Fruit fly (Drosophila melanogaster) whole organism, embryonic: ENCODE results near the gene CG8135.

Source experiments
- ATbp ChIP-seq: fragments of 200-800 bp; sonication (Bioruptor generic); optimal IDR thresholded peaks from 2 replicates; lab custom pipeline; 2017; ENCODE audit warnings: missing biosample characterization, mild to moderate bottlenecking, missing genetic modification characterization, missing genetic modification reagents
- Atf3 ChIP-seq: fragments of 200-800 bp; sonication (Bioruptor generic); optimal IDR thresholded peaks from 3 replicates; lab custom pipeline; 2016; ENCODE audit warnings: missing biosample characterization, missing genetic modification characterization
- B-H2 ChIP-seq: fragments of 200-800 bp; sonication (Bioruptor generic); optimal IDR thresholded peaks from 2 replicates; lab custom pipeline; 2018; ENCODE audit warnings: missing biosample characterization, mild to moderate bottlenecking, missing genetic modification characterization
- BEAF-32 ChIP-seq: fragments of 200-800 bp; sonication (Bioruptor generic); optimal IDR thresholded peaks from 3 replicates; lab custom pipeline; 2017; ENCODE audit warnings: missing biosample characterization, missing genetic modification characterization, mild to moderate bottlenecking, moderate library complexity, missing genetic modification reagents
- CG10274 ChIP-seq: fragments of 200-800 bp; sonication (Bioruptor generic); optimal IDR thresholded peaks from 3 replicates; lab custom pipeline; 2017; ENCODE audit warnings: missing biosample characterization, mild to moderate bottlenecking, missing genetic modification characterization
- CG10321 ChIP-seq: fragments of 200-800 bp; sonication (Bioruptor generic); IDR thresholded peaks from 2 replicates; pipeline ENCODE4 v1.3.6; 2022; ENCODE audit warnings: missing biosample characterization, missing genetic modification characterization
- CG10366 ChIP-seq: fragments of 200-800 bp; sonication (Bioruptor generic); IDR thresholded peaks from 2 replicates; pipeline ENCODE4 v1.3.6; 2022; ENCODE audit warnings: missing biosample characterization, missing genetic modification characterization
- CG12391 ChIP-seq: fragments of 200-800 bp; sonication (Bioruptor generic); optimal IDR thresholded peaks from 3 replicates; lab custom pipeline; 2018; ENCODE audit warnings: missing biosample characterization, mild to moderate bottlenecking, missing genetic modification characterization, moderate library complexity
- CG13775 ChIP-seq: fragments of 200-800 bp; sonication (Bioruptor generic); optimal IDR thresholded peaks from 3 replicates; lab custom pipeline; 2017; ENCODE audit warnings: missing biosample characterization, mild to moderate bottlenecking, missing genetic modification characterization
- CG14050 ChIP-seq: fragments of 200-800 bp; sonication (Bioruptor generic); IDR thresholded peaks from 3 replicates; pipeline ENCODE4 v1.3.6; 2022; ENCODE audit warnings: missing biosample characterization, missing genetic modification characterization
- CG15269 ChIP-seq: fragments of 200-800 bp; sonication (Bioruptor generic); optimal IDR thresholded peaks from 2 replicates; lab custom pipeline; 2018; ENCODE audit warnings: missing biosample characterization, mild to moderate bottlenecking, missing genetic modification characterization, moderate library complexity
- CG15479 ChIP-seq: fragments of 200-800 bp; sonication (Bioruptor generic); optimal IDR thresholded peaks from 3 replicates; lab custom pipeline; 2019; ENCODE audit warnings: missing biosample characterization, mild to moderate bottlenecking, missing genetic modification characterization, moderate library complexity
- CG15601 ChIP-seq: fragments of 200-800 bp; sonication (Bioruptor generic); optimal IDR thresholded peaks from 3 replicates; lab custom pipeline; 2019; ENCODE audit warnings: missing biosample characterization, mild to moderate bottlenecking, missing genetic modification characterization, moderate library complexity
- CG16779 ChIP-seq: fragments of 200-800 bp; sonication (Bioruptor generic); IDR thresholded peaks from 2 replicates; pipeline ENCODE4 v1.3.6; 2022; ENCODE audit warnings: missing biosample characterization, missing genetic modification characterization
- CG16813 ChIP-seq: fragments of 200-800 bp; sonication (Bioruptor generic); IDR thresholded peaks from 3 replicates; pipeline ENCODE4 v1.3.6; 2022; ENCODE audit warnings: missing biosample characterization, missing genetic modification characterization; ENCODE audit not compliant: partially characterized antibody
- CG17568 ChIP-seq: fragments of 200-800 bp; sonication (Bioruptor generic); optimal IDR thresholded peaks from 2 replicates; lab custom pipeline; 2018; ENCODE audit warnings: missing biosample characterization, mild to moderate bottlenecking, missing genetic modification characterization, moderate library complexity
- CG18764 ChIP-seq: fragments of 200-800 bp; sonication (Bioruptor generic); optimal IDR thresholded peaks from 3 replicates; lab custom pipeline; 2016; ENCODE audit warnings: missing biosample characterization, missing genetic modification characterization
- CG2116 ChIP-seq: fragments of 200-800 bp; sonication (Bioruptor generic); optimal IDR thresholded peaks from 3 replicates; lab custom pipeline; 2018; ENCODE audit warnings: missing biosample characterization, mild to moderate bottlenecking, missing genetic modification characterization
- CG2678 ChIP-seq: fragments of 200-800 bp; sonication (Bioruptor generic); optimal IDR thresholded peaks from 3 replicates; lab custom pipeline; 2019; ENCODE audit warnings: missing biosample characterization, mild to moderate bottlenecking, missing genetic modification characterization, moderate library complexity
- CG30403 ChIP-seq: fragments of 200-800 bp; sonication (Bioruptor generic); optimal IDR thresholded peaks from 3 replicates; lab custom pipeline; 2016; ENCODE audit warnings: missing biosample characterization, missing genetic modification characterization
- CG4707 ChIP-seq: fragments of 200-800 bp; sonication (Bioruptor generic); optimal IDR thresholded peaks from 2 replicates; lab custom pipeline; 2018; ENCODE audit warnings: missing biosample characterization, mild to moderate bottlenecking, missing genetic modification characterization, moderate library complexity
- CG6175 ChIP-seq: fragments of 200-800 bp; sonication (Bioruptor generic); IDR thresholded peaks from 3 replicates; pipeline ENCODE4 v1.3.6; 2022; ENCODE audit warnings: missing biosample characterization, missing genetic modification characterization
- CG6791 ChIP-seq: fragments of 200-800 bp; sonication (Bioruptor generic); IDR thresholded peaks from 3 replicates; pipeline ENCODE4 v1.3.6; 2022; ENCODE audit warnings: missing biosample characterization, missing genetic modification characterization; ENCODE audit not compliant: partially characterized antibody
- CG6813 ChIP-seq: fragments of 200-800 bp; sonication (Bioruptor generic); optimal IDR thresholded peaks from 2 replicates; lab custom pipeline; 2017; ENCODE audit warnings: missing biosample characterization, missing genetic modification characterization, mild to moderate bottlenecking, moderate library complexity, missing genetic modification reagents
- Camta ChIP-seq: fragments of 200-800 bp; sonication (Bioruptor generic); optimal IDR thresholded peaks from 2 replicates; lab custom pipeline; 2016; ENCODE audit warnings: missing biosample characterization, missing genetic modification characterization
- D ChIP-seq, 2 experiments: fragments of 200-800 bp in 1 of 2; fragments of >200 bp in 1 of 2; sonication (Bioruptor generic) in 1 of 2; optimal IDR thresholded peaks; 2 replicates in 1 of 2; 3 replicates in 1 of 2; lab custom pipeline; 2017; ENCODE audit warnings: mild to moderate bottlenecking in 1 of 2, missing biosample characterization in 1 of 2, missing genetic modification characterization in 1 of 2, missing genetic modification reagents in 1 of 2
- HmgZ ChIP-seq: fragments of 200-800 bp; sonication (Bioruptor generic); optimal IDR thresholded peaks from 2 replicates; lab custom pipeline; 2018; ENCODE audit warnings: missing biosample characterization, mild to moderate bottlenecking, missing genetic modification characterization
- Hmr ChIP-seq: fragments of 200-800 bp; sonication (Bioruptor generic); optimal IDR thresholded peaks from 3 replicates; lab custom pipeline; 2017; ENCODE audit warnings: mild to moderate bottlenecking, missing biosample characterization, missing genetic modification reagents, missing genetic modification characterization
- NFAT ChIP-seq: fragments of 200-800 bp; sonication (Bioruptor generic); IDR thresholded peaks from 2 replicates; pipeline ENCODE4 v1.3.6; 2022; ENCODE audit warnings: missing biosample characterization, missing genetic modification characterization
- NK7.1 ChIP-seq: fragments of 200-800 bp; sonication (Bioruptor generic); optimal IDR thresholded peaks from 3 replicates; lab custom pipeline; 2016; ENCODE audit warnings: missing biosample characterization, missing genetic modification characterization
- Spps ChIP-seq: fragments of 200-800 bp; sonication (Bioruptor generic); optimal IDR thresholded peaks from 2 replicates; lab custom pipeline; 2018; ENCODE audit warnings: missing biosample characterization, mild to moderate bottlenecking, missing genetic modification characterization
- TFAM ChIP-seq: fragments of 200-800 bp; sonication (Bioruptor generic); optimal IDR thresholded peaks from 2 replicates; lab custom pipeline; 2017; ENCODE audit warnings: missing biosample characterization, missing genetic modification characterization, inconsistent platforms
- YL-1 ChIP-seq: fragments of 200-800 bp; sonication (Bioruptor generic); optimal IDR thresholded peaks from 3 replicates; lab custom pipeline; 2017; ENCODE audit warnings: missing biosample characterization, mild to moderate bottlenecking, missing genetic modification characterization
- ab ChIP-seq: fragments of 200-800 bp; sonication (Bioruptor generic); optimal IDR thresholded peaks from 2 replicates; lab custom pipeline; 2016; ENCODE audit warnings: missing biosample characterization, missing genetic modification characterization
- amos ChIP-seq: fragments of 200-800 bp; sonication (Bioruptor generic); IDR thresholded peaks from 2 replicates; pipeline ENCODE4 v1.3.6; 2022; ENCODE audit warnings: missing biosample characterization, missing genetic modification characterization; ENCODE audit not compliant: partially characterized antibody
- caup ChIP-seq: fragments of 200-800 bp; sonication (Bioruptor generic); optimal IDR thresholded peaks from 3 replicates; lab custom pipeline; 2017; ENCODE audit warnings: missing biosample characterization, mild to moderate bottlenecking, missing genetic modification characterization, moderate library complexity; ENCODE audit not compliant: severe bottlenecking
- dati ChIP-seq: fragments of 200-800 bp; sonication (Bioruptor generic); IDR thresholded peaks from 2 replicates; pipeline ENCODE4 v1.3.6; 2022; ENCODE audit warnings: missing biosample characterization, missing genetic modification characterization
- ewg ChIP-seq: fragments of 200-800 bp; sonication (Bioruptor generic); optimal IDR thresholded peaks from 3 replicates; lab custom pipeline; 2017; ENCODE audit warnings: mild to moderate bottlenecking, missing biosample characterization, missing genetic modification reagents, missing genetic modification characterization
- eyg ChIP-seq: fragments of 200-800 bp; sonication (Bioruptor generic); optimal IDR thresholded peaks from 3 replicates; lab custom pipeline; 2016; ENCODE audit warnings: missing biosample characterization, missing genetic modification characterization
- gcm2 ChIP-seq: fragments of 200-800 bp; sonication (Bioruptor generic); optimal IDR thresholded peaks from 2 replicates; lab custom pipeline; 2016; ENCODE audit warnings: missing biosample characterization, missing genetic modification characterization
- gt ChIP-seq: fragments of 200-800 bp; sonication (Bioruptor generic); IDR thresholded peaks from 2 replicates; pipeline ENCODE4 v1.3.6; 2022; ENCODE audit warnings: missing biosample characterization, missing genetic modification characterization
- ken ChIP-seq: fragments of 200-800 bp; sonication (Bioruptor generic); IDR thresholded peaks from 3 replicates; pipeline ENCODE4 v1.3.6; 2022; ENCODE audit warnings: missing biosample characterization, missing genetic modification characterization
- nmo ChIP-seq: fragments of 200-800 bp; sonication (Bioruptor generic); optimal IDR thresholded peaks from 2 replicates; lab custom pipeline; 2018; ENCODE audit warnings: missing biosample characterization, mild to moderate bottlenecking, missing genetic modification characterization, moderate library complexity
- pnt ChIP-seq: fragments of 200-800 bp; sonication (Bioruptor generic); optimal IDR thresholded peaks from 3 replicates; lab custom pipeline; 2016; ENCODE audit warnings: missing biosample characterization, missing genetic modification characterization
- schlank ChIP-seq: fragments of 200-800 bp; sonication (Bioruptor generic); optimal IDR thresholded peaks from 2 replicates; lab custom pipeline; 2018; ENCODE audit warnings: missing biosample characterization, mild to moderate bottlenecking, missing genetic modification characterization
- tin ChIP-seq: fragments of 200-800 bp; sonication (Bioruptor generic); optimal IDR thresholded peaks from 3 replicates; lab custom pipeline; 2016; ENCODE audit warnings: missing biosample characterization, missing genetic modification characterization
- trem ChIP-seq: fragments of 200-800 bp; optimal IDR thresholded peaks from 3 replicates; lab custom pipeline; 2019; ENCODE audit warnings: missing biosample characterization, mild to moderate bottlenecking, missing genetic modification characterization, moderate library complexity
- tup ChIP-seq: fragments of 200-800 bp; sonication (Bioruptor generic); optimal IDR thresholded peaks from 2 replicates; lab custom pipeline; 2016; ENCODE audit warnings: missing biosample characterization, mild to moderate bottlenecking, missing genetic modification characterization, moderate library complexity
- twi ChIP-seq: fragments of 200-800 bp; optimal IDR thresholded peaks from 2 replicates; lab custom pipeline; 2019; ENCODE audit warnings: missing biosample characterization, mild to moderate bottlenecking, missing genetic modification characterization, moderate library complexity
- usp ChIP-seq: fragments of >200 bp; optimal IDR thresholded peaks from 2 replicates; lab custom pipeline; 2017; ENCODE audit warnings: missing biosample characterization, missing genetic modification characterization

Gene CG8135

dm6 chr3R:9370413-9370812 lies 33.8 kb upstream of the CG8135 start (continued):
- TF ChIP-seq Atf3 (GFP tag; lab: Kevin White, UChicago) (no peak), CG4707 (GFP tag; lab: Kevin White, UChicago) (no peak), CG10366 (GFP tag; lab: Robert Waterston, UW) (no peak), tin (GFP tag; lab: Kevin White, UChicago) (peak; percentile 3), TFAM (GFP tag; lab: Kevin White, UChicago) (no peak), Spps (tag; lab: Kevin White, UChicago) (no peak), usp (GFP tag; lab: Kevin White, UChicago) (no peak), ab (GFP tag; lab: Kevin White, UChicago) (no peak), CG2678 (peak; percentile 75), twi (tag; lab: Kevin White, UChicago) (no peak), HmgZ (tag; lab: Kevin White, UChicago) (peak; percentile 34), CG6791 (GFP tag; lab: Robert Waterston, UW) (no peak), Camta (peak; percentile 26), D (optimal IDR thresholded peaks at IDR 0.05; lab: Kevin White, UChicago) (no peak), D (GFP tag; optimal IDR thresholded peaks at IDR 0.05; lab: Kevin White, UChicago) (no peak), Hmr (GFP tag; lab: Kevin White, UChicago) (peak; percentile 65), CG12391 (tag; lab: Kevin White, UChicago) (peak; percentile 58), B-H2 (GFP tag; lab: Kevin White, UChicago) (no peak), CG13775 (GFP tag; lab: Kevin White, UChicago) (peak; percentile 8), YL-1 (GFP tag; lab: Kevin White, UChicago) (peak; percentile 6), ewg (GFP tag; lab: Kevin White, UChicago) (no peak), NFAT (peak; percentile 38; the same call in 1 of the 2 replicates), gcm2 (GFP tag; lab: Kevin White, UChicago) (peak; percentile 31), CG18764 (GFP tag; lab: Kevin White, UChicago) (no peak), CG15601 (tag; lab: Kevin White, UChicago) (no peak), CG10274 (GFP tag; lab: Kevin White, UChicago) (no peak), ken (no peak), tup (GFP tag; lab: Kevin White, UChicago) (no peak), CG6175 (GFP tag; lab: Robert Waterston, UW) (no peak), trem (tag; lab: Kevin White, UChicago) (no peak), CG6813 (GFP tag; lab: Kevin White, UChicago) (no peak), CG16813 (GFP tag; lab: Robert Waterston, UW) (no peak), gt (GFP tag; lab: Robert Waterston, UW) (no peak), CG15479 (GFP tag; lab: Kevin White, UChicago) (no peak), CG15269 (tag; lab: Kevin White, UChicago) (peak; percentile 81), NK7.1 (GFP tag; lab: Kevin White, UChicago) (no peak), CG2116 (GFP tag; lab: Kevin White, UChicago) (no peak), CG30403 (GFP tag; lab: Kevin White, UChicago) (peak; percentile 62), amos (GFP tag; lab: Robert Waterston, UW) (no peak), CG10321 (no peak), CG14050 (GFP tag; lab: Robert Waterston, UW) (peak; percentile 57; the same call in 2 of the 3 replicates), nmo (GFP tag; lab: Kevin White, UChicago) (no peak), ATbp (GFP tag; lab: Kevin White, UChicago) (peak; percentile 2), CG17568 (peak; percentile 57), schlank (tag; lab: Kevin White, UChicago) (no peak), eyg (GFP tag; lab: Kevin White, UChicago) (no peak), pnt (no peak), dati (no peak), CG16779 (GFP tag; lab: Robert Waterston, UW) (no peak), caup (GFP tag; lab: Kevin White, UChicago) (peak; percentile 24), BEAF-32 (GFP tag; lab: Kevin White, UChicago) (no peak)
